Fruit fly (Drosophila melanogaster) whole organism, embryonic: ENCODE results near the gene InR.

Source experiments
- Adf1 ChIP-seq: fragments of 200-800 bp; sonication (Bioruptor generic); IDR thresholded peaks from 2 replicates; pipeline ENCODE4 v1.3.6; 2022; ENCODE audit warnings: missing biosample characterization, missing genetic modification characterization
- BEAF-32 ChIP-seq: fragments of 200-800 bp; sonication (Bioruptor generic); optimal IDR thresholded peaks from 3 replicates; lab custom pipeline; 2017; ENCODE audit warnings: missing biosample characterization, missing genetic modification characterization, mild to moderate bottlenecking, moderate library complexity, missing genetic modification reagents
- Blimp-1 ChIP-seq: fragments of 200-800 bp; sonication (Bioruptor generic); optimal IDR thresholded peaks from 3 replicates; lab custom pipeline; 2018; ENCODE audit warnings: missing biosample characterization, missing genetic modification characterization, mild to moderate bottlenecking, moderate library complexity, missing genetic modification reagents
- CG10209 ChIP-seq: fragments of 200-800 bp; sonication (Bioruptor generic); optimal IDR thresholded peaks from 3 replicates; lab custom pipeline; 2017; ENCODE audit warnings: missing biosample characterization, mild to moderate bottlenecking, missing genetic modification characterization, missing genetic modification reagents
- CG11247 ChIP-seq: fragments of 200-800 bp; sonication (Bioruptor generic); IDR thresholded peaks from 2 replicates; pipeline ENCODE4 v1.3.6; 2022; ENCODE audit warnings: missing biosample characterization, missing genetic modification characterization
- CG1233 ChIP-seq: fragments of 200-800 bp; sonication (Bioruptor generic); optimal IDR thresholded peaks from 4 replicates; lab custom pipeline; 2018; ENCODE audit warnings: missing biosample characterization, mild to moderate bottlenecking, missing genetic modification characterization
- CG1529 ChIP-seq: fragments of 200-800 bp; sonication (Bioruptor generic); optimal IDR thresholded peaks from 3 replicates; lab custom pipeline; 2018; ENCODE audit warnings: missing biosample characterization, missing genetic modification characterization
- CG17912 ChIP-seq: fragments of 200-800 bp; sonication (Bioruptor generic); optimal IDR thresholded peaks from 2 replicates; lab custom pipeline; 2018; ENCODE audit warnings: missing biosample characterization, mild to moderate bottlenecking, missing genetic modification characterization
- CG1792 ChIP-seq: fragments of 200-800 bp; sonication (Bioruptor generic); optimal IDR thresholded peaks from 2 replicates; lab custom pipeline; 2016; ENCODE audit warnings: missing biosample characterization, missing genetic modification characterization
- CG18764 ChIP-seq: fragments of 200-800 bp; sonication (Bioruptor generic); optimal IDR thresholded peaks from 3 replicates; lab custom pipeline; 2016; ENCODE audit warnings: missing biosample characterization, missing genetic modification characterization
- CG31365 ChIP-seq: fragments of 200-800 bp; sonication (Bioruptor generic); optimal IDR thresholded peaks from 2 replicates; lab custom pipeline; 2018; ENCODE audit warnings: missing biosample characterization, mild to moderate bottlenecking, missing genetic modification characterization
- CG4282 ChIP-seq: fragments of 200-800 bp; sonication (Bioruptor generic); optimal IDR thresholded peaks from 2 replicates; lab custom pipeline; 2016; ENCODE audit warnings: missing biosample characterization, missing genetic modification characterization
- CG4404 ChIP-seq: fragments of 200-800 bp; sonication (Bioruptor generic); IDR thresholded peaks from 2 replicates; pipeline ENCODE4 v1.3.6; 2022; ENCODE audit warnings: missing biosample characterization, missing genetic modification characterization
- CG8281 ChIP-seq: fragments of 200-800 bp; sonication (Bioruptor generic); optimal IDR thresholded peaks from 2 replicates; lab custom pipeline; 2018; ENCODE audit warnings: missing biosample characterization, mild to moderate bottlenecking, missing genetic modification characterization, moderate library complexity
- CrebB ChIP-seq: fragments of 200-800 bp; sonication (Bioruptor generic); optimal IDR thresholded peaks from 3 replicates; lab custom pipeline; 2018; ENCODE audit warnings: missing biosample characterization, mild to moderate bottlenecking, missing genetic modification characterization
- D19A ChIP-seq: fragments of 200-800 bp; optimal IDR thresholded peaks from 3 replicates; lab custom pipeline; 2019; ENCODE audit warnings: missing biosample characterization, mild to moderate bottlenecking, missing genetic modification characterization, moderate library complexity
- Fer2 ChIP-seq: fragments of 200-800 bp; sonication (Bioruptor generic); optimal IDR thresholded peaks from 2 replicates; lab custom pipeline; 2018; ENCODE audit warnings: missing biosample characterization, mild to moderate bottlenecking, missing genetic modification characterization, moderate library complexity
- Gug ChIP-seq: fragments of 200-800 bp; sonication (Bioruptor generic); IDR thresholded peaks from 4 replicates; pipeline ENCODE4 v1.3.6; 2022; ENCODE audit warnings: missing biosample characterization, missing genetic modification characterization
- HmgD ChIP-seq: fragments of 200-800 bp; sonication (Bioruptor generic); optimal IDR thresholded peaks from 3 replicates; lab custom pipeline; 2016; ENCODE audit warnings: missing biosample characterization, missing genetic modification characterization
- Jarid2 ChIP-seq: fragments of 200-800 bp; sonication (Bioruptor generic); optimal IDR thresholded peaks from 3 replicates; lab custom pipeline; 2017; ENCODE audit warnings: mild to moderate bottlenecking, missing biosample characterization, missing genetic modification reagents, missing genetic modification characterization
- Kr ChIP-seq: fragments of 200-800 bp; sonication (Bioruptor generic); optimal IDR thresholded peaks from 2 replicates; lab custom pipeline; 2017; ENCODE audit warnings: missing biosample characterization, mild to moderate bottlenecking, missing genetic modification characterization
- Lim3 ChIP-seq: fragments of 200-800 bp; sonication (Bioruptor generic); IDR thresholded peaks from 2 replicates; pipeline ENCODE4 v1.3.6; 2022; ENCODE audit warnings: missing biosample characterization, missing genetic modification characterization
- MESR4 ChIP-seq: fragments of 200-800 bp; sonication (Bioruptor generic); optimal IDR thresholded peaks from 2 replicates; lab custom pipeline; 2018; ENCODE audit warnings: missing biosample characterization, mild to moderate bottlenecking, missing genetic modification characterization, moderate library complexity
- Mad ChIP-seq: fragments of 200-800 bp; sonication (Bioruptor generic); optimal IDR thresholded peaks from 2 replicates; lab custom pipeline; 2016; ENCODE audit warnings: missing biosample characterization, missing genetic modification characterization
- Meics ChIP-seq: fragments of 200-800 bp; sonication (Bioruptor generic); optimal IDR thresholded peaks from 2 replicates; lab custom pipeline; 2017; ENCODE audit warnings: missing biosample characterization, mild to moderate bottlenecking, missing genetic modification characterization
- NFAT ChIP-seq: fragments of 200-800 bp; sonication (Bioruptor generic); IDR thresholded peaks from 2 replicates; pipeline ENCODE4 v1.3.6; 2022; ENCODE audit warnings: missing biosample characterization, missing genetic modification characterization
- Neu2 ChIP-seq: fragments of 200-800 bp; sonication (Bioruptor generic); optimal IDR thresholded peaks from 3 replicates; lab custom pipeline; 2016; ENCODE audit warnings: missing biosample characterization, missing genetic modification characterization, borderline replicate concordance
- Pdp1 ChIP-seq, 2 experiments: fragments of 200-800 bp; sonication (Bioruptor generic); optimal IDR thresholded peaks; 3 replicates each; lab custom pipeline; 2016; ENCODE audit warnings: missing biosample characterization in 2 of 2, missing genetic modification characterization in 2 of 2, mild to moderate bottlenecking in 1 of 2, moderate library complexity in 1 of 2
- Ptx1 ChIP-seq: fragments of 200-800 bp; sonication (Bioruptor generic); IDR thresholded peaks from 2 replicates; pipeline ENCODE4 v1.3.6; 2022; ENCODE audit warnings: missing biosample characterization, missing genetic modification characterization
- YL-1 ChIP-seq: fragments of 200-800 bp; sonication (Bioruptor generic); optimal IDR thresholded peaks from 3 replicates; lab custom pipeline; 2017; ENCODE audit warnings: missing biosample characterization, mild to moderate bottlenecking, missing genetic modification characterization
- ac ChIP-seq: fragments of 200-800 bp; sonication (Bioruptor generic); optimal IDR thresholded peaks from 3 replicates; lab custom pipeline; 2017; ENCODE audit warnings: missing biosample characterization, mild to moderate bottlenecking, missing genetic modification characterization
- amos ChIP-seq: fragments of 200-800 bp; sonication (Bioruptor generic); IDR thresholded peaks from 2 replicates; pipeline ENCODE4 v1.3.6; 2022; ENCODE audit warnings: missing biosample characterization, missing genetic modification characterization; ENCODE audit not compliant: partially characterized antibody
- bbx ChIP-seq: fragments of 200-800 bp; sonication (Bioruptor generic); IDR thresholded peaks from 2 replicates; pipeline ENCODE4 v1.3.6; 2022; ENCODE audit warnings: missing biosample characterization, missing genetic modification characterization; ENCODE audit not compliant: partially characterized antibody
- br ChIP-seq: fragments of >200 bp; optimal IDR thresholded peaks from 2 replicates; lab custom pipeline; 2017
- cato ChIP-seq: fragments of 200-800 bp; sonication (Bioruptor generic); optimal IDR thresholded peaks from 2 replicates; lab custom pipeline; 2016; ENCODE audit warnings: missing biosample characterization, missing genetic modification characterization, borderline replicate concordance
- cwo ChIP-seq: fragments of 200-800 bp; sonication (Bioruptor generic); optimal IDR thresholded peaks from 3 replicates; lab custom pipeline; 2017; ENCODE audit warnings: missing biosample characterization, missing genetic modification characterization, mild to moderate bottlenecking, moderate library complexity, missing genetic modification reagents
- dati ChIP-seq: fragments of 200-800 bp; sonication (Bioruptor generic); IDR thresholded peaks from 2 replicates; pipeline ENCODE4 v1.3.6; 2022; ENCODE audit warnings: missing biosample characterization, missing genetic modification characterization
- dpn ChIP-seq, 2 experiments: fragments of 200-800 bp; sonication (Bioruptor generic); optimal IDR thresholded peaks; 3 replicates each; lab custom pipeline; 2016; ENCODE audit warnings: missing biosample characterization in 2 of 2, missing genetic modification characterization in 2 of 2
- ftz-f1 ChIP-seq: fragments of 200-800 bp; sonication (Bioruptor generic); optimal IDR thresholded peaks from 2 replicates; lab custom pipeline; 2016; ENCODE audit warnings: missing biosample characterization, missing genetic modification characterization
- h ChIP-seq: fragments of >200 bp; optimal IDR thresholded peaks from 2 replicates; lab custom pipeline; 2017
- hb ChIP-seq: fragments of 200-800 bp; sonication (Bioruptor generic); IDR thresholded peaks from 3 replicates; pipeline ENCODE4 v1.3.6; 2022; ENCODE audit warnings: missing biosample characterization, missing genetic modification characterization; ENCODE audit not compliant: partially characterized antibody
- hkb ChIP-seq, 2 experiments: fragments of 200-800 bp in 1 of 2; fragments of >200 bp in 1 of 2; sonication (Bioruptor generic) in 1 of 2; IDR thresholded peaks in 1 of 2; optimal IDR thresholded peaks in 1 of 2; 2 replicates each; pipeline versions ENCODE4 v1.3.6 to Lab custom; 2017 to 2022; ENCODE audit warnings: missing biosample characterization in 1 of 2, missing genetic modification characterization in 1 of 2
- inv ChIP-seq: fragments of 200-800 bp; sonication (Bioruptor generic); IDR thresholded peaks from 2 replicates; pipeline ENCODE4 v1.3.6; 2022; ENCODE audit warnings: missing biosample characterization, missing genetic modification characterization; ENCODE audit not compliant: partially characterized antibody
- lbe ChIP-seq: fragments of 200-800 bp; sonication (Bioruptor generic); optimal IDR thresholded peaks from 2 replicates; lab custom pipeline; 2016; ENCODE audit warnings: missing biosample characterization, mild to moderate bottlenecking, missing genetic modification characterization
- pho ChIP-seq: fragments of 200-800 bp; sonication (Bioruptor generic); optimal IDR thresholded peaks from 2 replicates; lab custom pipeline; 2016; ENCODE audit warnings: missing biosample characterization, missing genetic modification characterization
- rib ChIP-seq: fragments of 200-800 bp; sonication (Bioruptor generic); IDR thresholded peaks from 2 replicates; pipeline ENCODE4 v1.3.6; 2022; ENCODE audit warnings: missing biosample characterization, missing genetic modification characterization
- salm ChIP-seq: fragments of 200-800 bp; sonication (Bioruptor generic); optimal IDR thresholded peaks from 2 replicates; lab custom pipeline; 2018; ENCODE audit warnings: missing biosample characterization, mild to moderate bottlenecking, missing genetic modification characterization
- tap ChIP-seq: fragments of 200-800 bp; optimal IDR thresholded peaks from 3 replicates; lab custom pipeline; 2019; ENCODE audit warnings: missing biosample characterization, mild to moderate bottlenecking, missing genetic modification characterization, moderate library complexity
- toy ChIP-seq: fragments of 200-800 bp; sonication (Bioruptor generic); IDR thresholded peaks from 2 replicates; pipeline ENCODE4 v1.3.6; 2022; ENCODE audit warnings: missing biosample characterization, missing genetic modification characterization
- unc-4 ChIP-seq: fragments of 200-800 bp; sonication (Bioruptor generic); IDR thresholded peaks from 2 replicates; pipeline ENCODE4 v1.3.6; 2022; ENCODE audit warnings: missing biosample characterization, missing genetic modification characterization; ENCODE audit not compliant: partially characterized antibody

The InR gene

DNA sequence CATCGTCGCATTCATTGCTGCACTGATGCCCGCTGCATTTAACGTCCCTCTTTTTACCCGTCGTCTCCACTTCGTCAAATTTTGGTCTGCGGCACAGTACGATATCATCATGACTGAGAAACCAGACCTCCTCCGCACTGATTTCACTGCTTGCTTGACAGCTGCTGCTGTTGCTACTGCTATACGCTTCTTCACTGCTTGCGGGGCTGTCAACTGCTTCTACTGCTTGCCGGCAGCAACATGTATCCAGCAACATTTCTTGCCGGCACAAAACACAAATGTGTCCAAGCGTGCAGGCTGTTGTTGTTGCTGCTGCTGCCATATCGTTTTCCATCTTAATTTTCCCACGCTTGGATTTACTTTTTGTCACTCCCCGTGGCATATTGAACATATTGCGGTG is 39.0 kb downstream of the InR start (continued):
- no peak for TF ChIP-seq CG1233 (GFP tag; lab: Kevin White, UChicago)
- peak; percentile 8 for TF ChIP-seq MESR4
- TF ChIP-seq CG1792 (GFP tag; lab: Kevin White, UChicago), result no peak
- TF ChIP-seq CG31365 (tag; lab: Kevin White, UChicago), result peak; percentile 100
- no peak for TF ChIP-seq cwo
- peak; percentile 56; the same call in 1 of the 2 replicates for TF ChIP-seq CG11247 (GFP tag; lab: Robert Waterston, UW)
- no peak for TF ChIP-seq toy
- TF ChIP-seq Meics, result no peak
- TF ChIP-seq CrebB (tag; lab: Kevin White, UChicago), result no peak
- peak; percentile 59; the same call in 1 of the 2 replicates for TF ChIP-seq NFAT (GFP tag; lab: Robert Waterston, UW)
- no peak for TF ChIP-seq CG10209
- no peak for TF ChIP-seq pho (GFP tag; lab: Kevin White, UChicago)
- peak; percentile 59; the same call in 1 of the 2 replicates for TF ChIP-seq amos (GFP tag; lab: Robert Waterston, UW)
- TF ChIP-seq CG18764, result peak; percentile 48
- TF ChIP-seq CG17912 (GFP tag; lab: Kevin White, UChicago), result peak; percentile 42
- TF ChIP-seq Mad (GFP tag; lab: Kevin White, UChicago), result no peak
- TF ChIP-seq salm (tag; lab: Kevin White, UChicago), result peak; percentile 13
- no peak for TF ChIP-seq lbe
- TF ChIP-seq CG4282 (GFP tag; lab: Kevin White, UChicago), result no peak
- TF ChIP-seq bbx (GFP tag; lab: Robert Waterston, UW), result peak; percentile 74
- no peak for TF ChIP-seq cato
- TF ChIP-seq ftz-f1 (GFP tag; lab: Kevin White, UChicago), result peak; percentile 31
- TF ChIP-seq YL-1, result peak; percentile 52
- no peak for TF ChIP-seq Blimp-1 (GFP tag; lab: Kevin White, UChicago)
- no peak for TF ChIP-seq Neu2
- peak; percentile 24 for TF ChIP-seq ac
- no peak for TF ChIP-seq hkb (optimal IDR thresholded peaks at IDR 0.05; lab: Kevin White, UChicago)
- TF ChIP-seq hkb (GFP tag; IDR thresholded peaks at IDR 0.05; lab: Robert Waterston, UW), result peak; percentile 42; the same call in 1 of the 2 replicates
- TF ChIP-seq Kr (GFP tag; lab: Kevin White, UChicago), result no peak
- peak; percentile 79 for TF ChIP-seq Adf1 (GFP tag; lab: Robert Waterston, UW)
- TF ChIP-seq CG1529, result no peak
- TF ChIP-seq Fer2 (tag; lab: Kevin White, UChicago), result no peak
- no peak for TF ChIP-seq rib (GFP tag; lab: Robert Waterston, UW)
- TF ChIP-seq h (lab: Kevin White, UChicago), result no peak
- TF ChIP-seq Gug (GFP tag; lab: Robert Waterston, UW), result no peak
- no peak for TF ChIP-seq Pdp1 (GFP tag; optimal IDR thresholded peaks at IDR 0.05; lab: Kevin White, UChicago)
- TF ChIP-seq Lim3 (GFP tag; lab: Robert Waterston, UW), result no peak
- no peak; the same call in 1 of the 2 replicates for TF ChIP-seq unc-4
- TF ChIP-seq CG8281 (tag; lab: Kevin White, UChicago), result no peak
- no peak for TF ChIP-seq Ptx1 (GFP tag; lab: Robert Waterston, UW)
- TF ChIP-seq hb (GFP tag; lab: Robert Waterston, UW), result no peak
- TF ChIP-seq D19A, result no peak
- TF ChIP-seq dpn (GFP tag; optimal IDR thresholded peaks at IDR 0.05; lab: Kevin White, UChicago), result peak in 1 of 2 experiments; percentile 30
- peak; percentile 59 for TF ChIP-seq Jarid2 (GFP tag; lab: Kevin White, UChicago)
- peak; percentile 80 for TF ChIP-seq HmgD (GFP tag; lab: Kevin White, UChicago)
- no peak for TF ChIP-seq tap
- no peak for TF ChIP-seq CG4404 (GFP tag; lab: Robert Waterston, UW)
- peak; percentile 37; the same call in 1 of the 2 replicates for TF ChIP-seq inv (GFP tag; lab: Robert Waterston, UW)
- TF ChIP-seq dati (GFP tag; lab: Robert Waterston, UW), result no peak
- TF ChIP-seq br, result no peak
- no peak for TF ChIP-seq BEAF-32 (GFP tag; lab: Kevin White, UChicago)
